Fruit fly (Drosophila melanogaster): ENCODE data around the gene barr.

Gene barr

DNA sequence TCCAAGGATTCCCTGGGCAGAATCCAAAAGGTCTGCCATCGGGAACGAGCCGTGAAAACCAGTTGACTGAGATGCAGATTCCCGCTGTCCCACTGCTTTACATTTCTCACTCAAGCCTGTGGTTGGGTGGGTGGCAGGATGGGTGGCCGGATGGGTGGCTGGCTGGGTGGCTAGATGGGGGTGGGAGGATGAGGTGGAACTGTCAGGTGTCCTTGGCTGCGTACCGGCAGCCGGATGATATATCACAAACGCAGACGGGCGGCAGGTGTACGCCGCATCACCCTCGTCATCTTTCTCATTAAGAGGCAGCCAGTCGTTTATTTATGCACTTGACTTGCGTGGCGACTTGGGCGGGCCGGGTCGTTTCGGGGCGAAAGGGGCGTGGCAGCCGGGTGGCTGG lies 41.1 kb downstream of the barr start:
- TF ChIP-seq Mnt (GFP tag; optimal IDR thresholded peaks at IDR 0.05) (no peak), cic (GFP tag; optimal IDR thresholded peaks at IDR 0.05) (no peak), ovo (GFP tag; optimal IDR thresholded peaks at IDR 0.05) (no peak), CG12768 (GFP tag; optimal IDR thresholded peaks at IDR 0.05) (no peak), cnc (optimal IDR thresholded peaks at IDR 0.05) (no peak), pad (GFP tag; optimal IDR thresholded peaks at IDR 0.05) (no peak), bab1 (GFP tag; optimal IDR thresholded peaks at IDR 0.05) (no peak), Crg-1 (GFP tag; optimal IDR thresholded peaks at IDR 0.05) (no peak)

DNA sequence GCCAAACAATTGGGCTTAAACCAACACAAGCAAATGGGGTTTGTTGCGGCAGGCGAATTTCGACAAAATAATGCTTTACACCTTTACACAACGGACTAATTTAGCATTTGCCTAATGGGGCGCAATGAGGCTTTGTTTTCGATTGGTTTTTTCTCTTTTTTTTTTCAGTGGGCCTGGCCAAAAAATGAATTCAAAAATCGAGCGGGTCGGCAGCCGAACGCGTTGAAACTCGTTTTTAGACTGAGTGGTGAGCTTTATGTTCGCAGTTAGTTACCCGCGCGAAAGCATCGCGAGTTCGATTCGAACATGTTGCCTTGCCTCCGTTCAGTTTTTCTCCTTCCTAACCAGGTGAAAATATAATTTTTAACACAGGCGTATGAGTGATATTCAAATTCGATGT lies 44.1 kb downstream of the barr start, which contains the start of gene CG43861:
Gene CG43861, minus strand, starts transcription at position 228 of the 400 bp plus-strand sequence.
- TF ChIP-seq tj (GFP tag; optimal IDR thresholded peaks at IDR 0.05) (no peak), kay (GFP tag; ENCODE audit: borderline replicate concordance) (peak; percentile 32)

DNA sequence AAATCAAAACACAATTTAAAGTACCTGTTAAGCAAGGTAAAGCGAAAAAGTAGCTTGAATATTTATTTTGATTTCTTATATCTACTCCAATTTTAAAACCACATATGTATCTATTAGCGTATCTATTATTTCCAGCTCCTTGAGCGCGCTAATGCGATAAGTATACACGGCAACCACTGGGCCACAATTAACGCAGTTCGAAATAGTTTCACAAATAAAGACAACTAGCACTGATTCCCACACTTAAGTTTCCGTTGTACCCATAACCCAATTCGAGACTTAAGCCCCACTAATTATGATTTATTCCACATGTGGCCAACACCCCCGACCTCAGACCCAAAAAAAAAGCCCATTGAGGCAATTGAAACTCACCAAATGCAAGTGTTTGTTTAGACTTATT lies 44.7 kb downstream of the barr start:
- no peak for TF ChIP-seq Mnt (GFP tag; optimal IDR thresholded peaks at IDR 0.05)
- TF ChIP-seq Clk (GFP tag; optimal IDR thresholded peaks at IDR 0.05), result no peak

Measured in whole organism, adult.